Fruit fly (Drosophila melanogaster): ENCODE results near the gene pasha.

Gene pasha

DNA sequence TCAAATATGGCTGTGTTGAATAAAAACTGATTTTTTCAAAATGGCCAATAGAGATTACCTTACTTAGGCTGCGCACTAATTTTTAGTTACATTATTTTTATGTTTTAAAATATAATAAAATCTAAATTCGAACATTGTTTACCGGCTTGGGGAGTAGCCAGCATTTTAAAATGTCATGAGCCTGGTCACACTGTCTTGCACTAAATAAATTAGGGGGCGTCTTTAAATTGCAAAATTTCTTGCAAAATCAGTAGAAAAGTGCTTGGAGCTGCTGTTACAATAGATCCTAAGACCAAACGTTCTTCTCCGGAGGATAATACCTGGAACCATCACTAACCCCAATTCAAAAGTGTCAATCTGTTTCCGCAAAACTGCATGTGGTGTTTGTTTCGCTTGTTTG lies at the start of gene pasha:
pasha (plus strand) TSS at position 177 of the 400 bp plus-strand sequence.
- no peak for TF ChIP-seq kay (GFP tag; ENCODE audit: borderline replicate concordance)
- TF ChIP-seq ovo (GFP tag; optimal IDR thresholded peaks at IDR 0.05) = no peak
- peak; percentile 34 for TF ChIP-seq bab1 (GFP tag; optimal IDR thresholded peaks at IDR 0.05)
- no peak for TF ChIP-seq tj (GFP tag; optimal IDR thresholded peaks at IDR 0.05)
- TF ChIP-seq CG14711 (tag; optimal IDR thresholded peaks at IDR 0.05) = no peak
- TF ChIP-seq CG33017 (tag; optimal IDR thresholded peaks at IDR 0.05) = no peak

DNA sequence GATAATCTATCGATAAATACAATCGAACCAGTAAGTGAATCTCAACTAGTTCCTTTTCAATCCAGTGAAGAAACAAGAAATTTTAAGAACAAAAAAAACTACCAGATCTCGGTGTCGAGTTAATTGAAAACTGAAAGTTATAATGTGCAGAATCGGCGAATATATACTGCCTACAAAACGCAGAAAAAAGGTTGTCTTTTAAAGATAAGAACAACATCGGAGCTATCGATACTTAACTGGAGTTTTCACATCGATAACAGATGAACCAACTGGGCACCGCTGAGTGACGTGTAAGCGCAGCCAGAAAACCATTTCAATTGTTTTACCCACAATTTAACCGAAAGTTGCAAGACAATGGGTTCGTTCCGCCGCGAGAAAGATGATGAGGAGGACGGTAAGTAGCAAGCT lies 45.9 kb upstream of the pasha start, which contains the start of gene gammaCOP:
gammaCOP (plus strand) TSS at position 259 of the 408 bp plus-strand sequence.
- peak; percentile 43 for TF ChIP-seq Hr96 (GFP tag; optimal IDR thresholded peaks at IDR 0.05)
- no peak for TF ChIP-seq cnc (optimal IDR thresholded peaks at IDR 0.05)
- no peak for TF ChIP-seq cic (GFP tag; optimal IDR thresholded peaks at IDR 0.05)
- TF ChIP-seq CG7101 (tag; optimal IDR thresholded peaks at IDR 0.05) = no peak
- peak; percentile 44 for TF ChIP-seq CG14711 (tag; optimal IDR thresholded peaks at IDR 0.05)
- no peak for TF ChIP-seq tj (GFP tag; optimal IDR thresholded peaks at IDR 0.05)
- TF ChIP-seq pad (GFP tag; optimal IDR thresholded peaks at IDR 0.05) = no peak
- TF ChIP-seq kay (GFP tag; ENCODE audit: borderline replicate concordance) = no peak
- TF ChIP-seq CG12768 (GFP tag; optimal IDR thresholded peaks at IDR 0.05) = no peak
- TF ChIP-seq CG5204 (GFP tag; optimal IDR thresholded peaks at IDR 0.05) = no peak
- TF ChIP-seq CG11617 (GFP tag; optimal IDR thresholded peaks at IDR 0.05) = no peak
- no peak for TF ChIP-seq ovo (GFP tag; optimal IDR thresholded peaks at IDR 0.05)
- TF ChIP-seq Clk (GFP tag; optimal IDR thresholded peaks at IDR 0.05) = no peak
- peak; percentile 44 for TF ChIP-seq bab1 (GFP tag; optimal IDR thresholded peaks at IDR 0.05)
- TF ChIP-seq CG7045 (GFP tag; optimal IDR thresholded peaks at IDR 0.05) = no peak
- no peak for TF ChIP-seq CG1620 (GFP tag; optimal IDR thresholded peaks at IDR 0.05)
- no peak for TF ChIP-seq Mnt (GFP tag; optimal IDR thresholded peaks at IDR 0.05)
- no peak for TF ChIP-seq Crg-1 (GFP tag; optimal IDR thresholded peaks at IDR 0.05)
- TF ChIP-seq toe (GFP tag; optimal IDR thresholded peaks at IDR 0.05) = no peak
- TF ChIP-seq CG33017 (tag; optimal IDR thresholded peaks at IDR 0.05) = no peak

DNA sequence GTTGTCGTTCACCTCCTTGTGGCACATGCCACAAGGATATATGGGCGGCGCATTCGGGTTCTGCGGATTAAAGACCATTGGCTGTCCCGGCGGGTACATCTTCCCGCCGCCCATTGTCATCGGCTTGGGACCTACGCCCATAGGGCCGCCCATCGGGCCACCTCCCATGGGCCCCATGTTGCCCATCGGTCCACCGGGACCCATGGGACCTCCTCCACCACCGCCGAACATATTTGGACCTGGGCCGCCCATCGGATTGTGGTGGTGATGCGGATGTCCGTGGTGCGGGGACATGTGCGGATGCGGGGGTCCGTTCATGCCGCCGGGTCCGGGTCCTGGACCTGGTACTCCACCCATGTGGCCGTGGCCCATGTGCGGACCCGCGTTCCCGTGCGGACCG lies 40.4 kb upstream of the pasha start:
- TF ChIP-seq CG7101 (tag; optimal IDR thresholded peaks at IDR 0.05) = no peak
- TF ChIP-seq Hr96 (GFP tag; optimal IDR thresholded peaks at IDR 0.05) = no peak
- TF ChIP-seq CG1620 (GFP tag; optimal IDR thresholded peaks at IDR 0.05) = no peak
- TF ChIP-seq ovo (GFP tag; optimal IDR thresholded peaks at IDR 0.05) = no peak
- no peak for TF ChIP-seq CG5204 (GFP tag; optimal IDR thresholded peaks at IDR 0.05)
- no peak for TF ChIP-seq pad (GFP tag; optimal IDR thresholded peaks at IDR 0.05)
- no peak for TF ChIP-seq bab1 (GFP tag; optimal IDR thresholded peaks at IDR 0.05)
- TF ChIP-seq CG14711 (tag; optimal IDR thresholded peaks at IDR 0.05) = no peak
- TF ChIP-seq toe (GFP tag; optimal IDR thresholded peaks at IDR 0.05) = no peak
- no peak for TF ChIP-seq Crg-1 (GFP tag; optimal IDR thresholded peaks at IDR 0.05)
- TF ChIP-seq cic (GFP tag; optimal IDR thresholded peaks at IDR 0.05) = no peak
- TF ChIP-seq kay (GFP tag; ENCODE audit: borderline replicate concordance) = no peak
- TF ChIP-seq cnc (optimal IDR thresholded peaks at IDR 0.05) = no peak
- no peak for TF ChIP-seq Clk (GFP tag; optimal IDR thresholded peaks at IDR 0.05)
- no peak for TF ChIP-seq CG33017 (tag; optimal IDR thresholded peaks at IDR 0.05)
- no peak for TF ChIP-seq tj (GFP tag; optimal IDR thresholded peaks at IDR 0.05)
- no peak for TF ChIP-seq CG12768 (GFP tag; optimal IDR thresholded peaks at IDR 0.05)

DNA sequence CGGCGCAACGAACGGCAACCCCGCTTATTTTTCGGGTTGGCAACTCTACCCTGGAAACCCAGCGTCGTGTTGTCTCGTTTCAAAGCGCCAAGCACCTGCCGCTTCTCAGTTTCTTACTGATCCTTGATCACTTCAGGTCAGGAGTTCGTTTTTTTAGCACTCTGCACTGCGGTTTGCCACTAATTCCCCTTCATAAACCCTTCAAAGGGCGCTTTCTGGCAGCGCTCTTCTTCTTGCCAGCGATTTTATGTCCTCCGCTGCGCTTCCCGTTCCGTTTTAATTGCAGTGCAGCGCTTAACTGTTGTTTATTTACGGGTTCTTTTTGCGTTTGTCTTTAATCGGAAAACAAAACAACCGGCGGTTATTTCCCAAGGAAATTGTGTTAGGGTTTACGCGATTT lies 37.7 kb upstream of the pasha start:
- TF ChIP-seq pad (GFP tag; optimal IDR thresholded peaks at IDR 0.05) (no peak), cnc (optimal IDR thresholded peaks at IDR 0.05) (no peak), Mnt (GFP tag; optimal IDR thresholded peaks at IDR 0.05) (no peak), ovo (GFP tag; optimal IDR thresholded peaks at IDR 0.05) (no peak), CG14711 (tag; optimal IDR thresholded peaks at IDR 0.05) (peak; percentile 88), CG33017 (tag; optimal IDR thresholded peaks at IDR 0.05) (no peak), CG7101 (tag; optimal IDR thresholded peaks at IDR 0.05) (no peak), CG1620 (GFP tag; optimal IDR thresholded peaks at IDR 0.05) (no peak), cic (GFP tag; optimal IDR thresholded peaks at IDR 0.05) (no peak)

DNA sequence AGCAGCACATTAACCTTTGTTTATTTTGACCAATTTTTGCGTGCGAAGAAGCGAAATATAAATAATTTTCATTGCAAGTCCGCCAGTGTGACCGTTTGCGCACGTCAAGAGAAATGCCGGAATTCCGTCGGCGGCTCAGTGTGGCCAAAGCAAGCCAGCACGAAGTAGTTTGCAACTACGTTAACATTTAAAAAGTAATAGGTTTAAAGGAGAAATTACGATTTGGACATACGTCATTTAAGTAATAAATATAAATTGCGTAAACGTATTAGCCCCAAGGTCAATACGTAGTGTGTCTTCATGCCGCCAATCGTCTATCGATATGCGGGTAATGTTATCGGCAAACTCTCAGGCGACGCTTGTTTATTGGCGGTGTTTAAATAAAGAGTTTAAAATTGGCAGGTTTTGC lies 37.2 kb upstream of the pasha start, which contains the start of the genes pygo and rod:
pygo (minus strand) TSS at position 114 of the 409 bp plus-strand sequence.
rod (plus strand) TSS at position 366 of the 409 bp plus-strand sequence.
- TF ChIP-seq Mnt (GFP tag; optimal IDR thresholded peaks at IDR 0.05) = no peak
- peak; percentile 42 for TF ChIP-seq bab1 (GFP tag; optimal IDR thresholded peaks at IDR 0.05)
- no peak for TF ChIP-seq kay (GFP tag; ENCODE audit: borderline replicate concordance)
- no peak for TF ChIP-seq pad (GFP tag; optimal IDR thresholded peaks at IDR 0.05)
- TF ChIP-seq CG7045 (GFP tag; optimal IDR thresholded peaks at IDR 0.05) = no peak
- no peak for TF ChIP-seq Crg-1 (GFP tag; optimal IDR thresholded peaks at IDR 0.05)
- no peak for TF ChIP-seq Clk (GFP tag; optimal IDR thresholded peaks at IDR 0.05)
- no peak for TF ChIP-seq tj (GFP tag; optimal IDR thresholded peaks at IDR 0.05)
- no peak for TF ChIP-seq cic (GFP tag; optimal IDR thresholded peaks at IDR 0.05)
- TF ChIP-seq cnc (optimal IDR thresholded peaks at IDR 0.05) = no peak
- TF ChIP-seq CG5204 (GFP tag; optimal IDR thresholded peaks at IDR 0.05) = no peak
- TF ChIP-seq CG1620 (GFP tag; optimal IDR thresholded peaks at IDR 0.05) = no peak
- peak; percentile 41 for TF ChIP-seq CG14711 (tag; optimal IDR thresholded peaks at IDR 0.05)
- no peak for TF ChIP-seq CG11617 (GFP tag; optimal IDR thresholded peaks at IDR 0.05)
- no peak for TF ChIP-seq toe (GFP tag; optimal IDR thresholded peaks at IDR 0.05)

DNA sequence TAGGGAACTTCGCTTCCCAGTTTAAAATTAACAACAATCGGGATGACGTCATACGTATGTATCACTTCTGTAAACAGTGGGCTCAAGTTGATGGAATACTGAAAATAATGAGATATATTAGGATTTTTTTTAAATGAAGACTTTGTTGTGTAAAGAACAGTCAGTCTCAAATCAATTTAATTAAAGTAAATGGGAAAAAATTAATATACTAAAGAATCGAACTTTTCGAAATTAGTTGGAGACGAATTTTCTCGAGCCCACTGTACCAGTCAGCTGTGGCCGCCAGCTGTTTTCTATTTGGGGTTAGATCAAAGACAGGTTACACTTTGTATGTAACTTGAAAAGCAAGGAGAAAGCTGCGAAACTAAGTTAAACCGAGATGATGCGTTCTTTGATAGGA lies 29.4 kb upstream of the pasha start, which contains the start of gene CG1635:
CG1635 (plus strand) TSS at position 300 of the 400 bp plus-strand sequence.
- TF ChIP-seq tj (GFP tag; optimal IDR thresholded peaks at IDR 0.05) (peak; percentile 94), Hr96 (GFP tag; optimal IDR thresholded peaks at IDR 0.05) (peak; percentile 98), CG12768 (GFP tag; optimal IDR thresholded peaks at IDR 0.05) (peak; percentile 100), CG14711 (tag; optimal IDR thresholded peaks at IDR 0.05) (peak; percentile 99), CG7045 (GFP tag; optimal IDR thresholded peaks at IDR 0.05) (peak; percentile 99), CG1620 (GFP tag; optimal IDR thresholded peaks at IDR 0.05) (peak; percentile 98), bab1 (GFP tag; optimal IDR thresholded peaks at IDR 0.05) (peak; percentile 100), cic (GFP tag; optimal IDR thresholded peaks at IDR 0.05) (peak; percentile 83), pad (GFP tag; optimal IDR thresholded peaks at IDR 0.05) (peak; percentile 95), cnc (optimal IDR thresholded peaks at IDR 0.05) (no peak), Clk (GFP tag; optimal IDR thresholded peaks at IDR 0.05) (peak; percentile 99), CG5204 (GFP tag; optimal IDR thresholded peaks at IDR 0.05) (peak; percentile 99), Crg-1 (GFP tag; optimal IDR thresholded peaks at IDR 0.05) (peak; percentile 98), CG33017 (tag; optimal IDR thresholded peaks at IDR 0.05) (peak; percentile 100), ovo (GFP tag; optimal IDR thresholded peaks at IDR 0.05) (peak; percentile 97), toe (GFP tag; optimal IDR thresholded peaks at IDR 0.05) (peak; percentile 97), CG11617 (GFP tag; optimal IDR thresholded peaks at IDR 0.05) (peak; percentile 100), Mnt (GFP tag; optimal IDR thresholded peaks at IDR 0.05) (peak; percentile 98), CG7101 (tag; optimal IDR thresholded peaks at IDR 0.05) (peak; percentile 100), kay (GFP tag; ENCODE audit: borderline replicate concordance) (peak; percentile 100)

Measured in whole organism, adult.